Fruit fly (Drosophila melanogaster) whole organism, embryonic: ENCODE measurements around the gene CG11562.
A peak's percentile ranks its signal among the peaks of the same experiment; 100 is the strongest.

Experiments used
- ATbp ChIP-seq: fragments of 200-800 bp; sonication (Bioruptor generic); optimal IDR thresholded peaks from 2 replicates; lab custom pipeline; 2017; ENCODE audit warnings: missing biosample characterization, mild to moderate bottlenecking, missing genetic modification characterization, missing genetic modification reagents
- Antp ChIP-seq: fragments of 200-800 bp; sonication (Bioruptor generic); optimal IDR thresholded peaks from 3 replicates; lab custom pipeline; 2016; ENCODE audit warnings: missing biosample characterization, missing genetic modification characterization
- CG10431 ChIP-seq: fragments of 200-800 bp; sonication (Bioruptor generic); optimal IDR thresholded peaks from 3 replicates; lab custom pipeline; 2018; ENCODE audit warnings: missing biosample characterization, mild to moderate bottlenecking, missing genetic modification characterization
- CG11085 ChIP-seq: fragments of 200-800 bp; sonication (Bioruptor generic); IDR thresholded peaks from 2 replicates; pipeline ENCODE4 v1.3.6; 2022; ENCODE audit warnings: missing biosample characterization, missing genetic modification characterization
- CG12104 ChIP-seq: fragments of 200-800 bp; sonication (Bioruptor generic); optimal IDR thresholded peaks from 3 replicates; lab custom pipeline; 2016; ENCODE audit warnings: missing biosample characterization, missing genetic modification characterization
- CG12219 ChIP-seq: fragments of 200-800 bp; sonication (Bioruptor generic); optimal IDR thresholded peaks from 3 replicates; lab custom pipeline; 2018; ENCODE audit warnings: missing biosample characterization, mild to moderate bottlenecking, missing genetic modification characterization
- CG13624 ChIP-seq: fragments of 200-800 bp; sonication (Bioruptor generic); optimal IDR thresholded peaks from 2 replicates; lab custom pipeline; 2016; ENCODE audit warnings: missing biosample characterization, missing genetic modification characterization
- CG14710 ChIP-seq: fragments of 200-800 bp; sonication (Bioruptor generic); optimal IDR thresholded peaks from 3 replicates; lab custom pipeline; 2019; ENCODE audit warnings: missing biosample characterization, mild to moderate bottlenecking, missing genetic modification characterization, moderate library complexity
- CG16813 ChIP-seq: fragments of 200-800 bp; sonication (Bioruptor generic); IDR thresholded peaks from 3 replicates; pipeline ENCODE4 v1.3.6; 2022; ENCODE audit warnings: missing biosample characterization, missing genetic modification characterization; ENCODE audit not compliant: partially characterized antibody
- CG17359 ChIP-seq: fragments of 200-800 bp; sonication (Bioruptor generic); optimal IDR thresholded peaks from 3 replicates; lab custom pipeline; 2018; ENCODE audit warnings: missing biosample characterization, mild to moderate bottlenecking, missing genetic modification characterization, moderate library complexity
- CG3065 ChIP-seq: fragments of 200-800 bp; sonication (Bioruptor generic); optimal IDR thresholded peaks from 2 replicates; lab custom pipeline; 2016; ENCODE audit warnings: missing biosample characterization, missing genetic modification characterization
- CG34422 ChIP-seq: fragments of 200-800 bp; sonication (Bioruptor generic); IDR thresholded peaks from 3 replicates; pipeline ENCODE4 v1.3.6; 2022; ENCODE audit warnings: missing biosample characterization, missing genetic modification characterization
- CG3847 ChIP-seq: fragments of 200-800 bp; sonication (Bioruptor generic); IDR thresholded peaks from 2 replicates; pipeline ENCODE4 v1.3.6; 2022; ENCODE audit warnings: missing biosample characterization, missing genetic modification characterization
- CG7786 ChIP-seq: fragments of 200-800 bp; sonication (Bioruptor generic); optimal IDR thresholded peaks from 2 replicates; lab custom pipeline; 2016; ENCODE audit warnings: missing biosample characterization, missing genetic modification characterization
- CG8089 ChIP-seq: fragments of 200-800 bp; sonication (Bioruptor generic); optimal IDR thresholded peaks from 3 replicates; lab custom pipeline; 2016; ENCODE audit warnings: missing biosample characterization, missing genetic modification characterization
- CG8924 ChIP-seq: fragments of 200-800 bp; optimal IDR thresholded peaks from 3 replicates; lab custom pipeline; 2019; ENCODE audit warnings: missing biosample characterization, mild to moderate bottlenecking, missing genetic modification characterization, moderate library complexity
- CG9727 ChIP-seq: fragments of 200-800 bp; sonication (Bioruptor generic); optimal IDR thresholded peaks from 3 replicates; lab custom pipeline; 2017; ENCODE audit warnings: missing biosample characterization, mild to moderate bottlenecking, missing genetic modification characterization
- CHES-1-like ChIP-seq: fragments of 200-800 bp; sonication (Bioruptor generic); optimal IDR thresholded peaks from 2 replicates; lab custom pipeline; 2016; ENCODE audit warnings: missing biosample characterization, missing genetic modification characterization
- D ChIP-seq, 2 experiments: fragments of 200-800 bp in 1 of 2; fragments of >200 bp in 1 of 2; sonication (Bioruptor generic) in 1 of 2; optimal IDR thresholded peaks; 2 replicates in 1 of 2; 3 replicates in 1 of 2; lab custom pipeline; 2017; ENCODE audit warnings: mild to moderate bottlenecking in 1 of 2, missing biosample characterization in 1 of 2, missing genetic modification characterization in 1 of 2, missing genetic modification reagents in 1 of 2
- HLH4C ChIP-seq: fragments of 200-800 bp; sonication (Bioruptor generic); IDR thresholded peaks from 3 replicates; pipeline ENCODE4 v1.3.6; 2022; ENCODE audit warnings: missing biosample characterization, missing genetic modification characterization; ENCODE audit not compliant: partially characterized antibody
- MTF-1 ChIP-seq: fragments of 200-800 bp; sonication (Bioruptor generic); optimal IDR thresholded peaks from 2 replicates; lab custom pipeline; 2018; ENCODE audit warnings: missing biosample characterization, mild to moderate bottlenecking, missing genetic modification characterization, borderline replicate concordance
- Nf-YC ChIP-seq: fragments of 200-800 bp; optimal IDR thresholded peaks from 3 replicates; lab custom pipeline; 2019; ENCODE audit warnings: missing biosample characterization, mild to moderate bottlenecking, missing genetic modification characterization, moderate library complexity
- Oaz ChIP-seq: fragments of 200-800 bp; sonication (Bioruptor generic); IDR thresholded peaks from 2 replicates; pipeline ENCODE4 v1.3.6; 2022; ENCODE audit warnings: missing biosample characterization, missing genetic modification characterization
- Ravus ChIP-seq: fragments of 200-800 bp; sonication (Bioruptor generic); IDR thresholded peaks from 2 replicates; pipeline ENCODE4 v1.3.6; 2022; ENCODE audit warnings: missing biosample characterization, missing genetic modification characterization
- Scr ChIP-seq: fragments of 200-800 bp; sonication (Bioruptor generic); IDR thresholded peaks from 2 replicates; pipeline ENCODE4 v1.3.6; 2022; ENCODE audit warnings: missing biosample characterization, missing genetic modification characterization; ENCODE audit not compliant: partially characterized antibody
- Taf1 ChIP-seq: fragments of 200-800 bp; sonication (Bioruptor generic); IDR thresholded peaks from 2 replicates; pipeline ENCODE4 v1.3.6; 2022; ENCODE audit warnings: missing biosample characterization, missing genetic modification characterization
- aop ChIP-seq: fragments of 200-800 bp; sonication (Bioruptor generic); IDR thresholded peaks from 2 replicates; pipeline ENCODE4 v1.3.6; 2022; ENCODE audit warnings: missing biosample characterization, missing genetic modification characterization
- bigmax ChIP-seq: fragments of 200-800 bp; sonication (Bioruptor generic); optimal IDR thresholded peaks from 2 replicates; lab custom pipeline; 2018; ENCODE audit warnings: missing biosample characterization, mild to moderate bottlenecking, missing genetic modification characterization
- cwo ChIP-seq: fragments of 200-800 bp; sonication (Bioruptor generic); optimal IDR thresholded peaks from 3 replicates; lab custom pipeline; 2017; ENCODE audit warnings: missing biosample characterization, missing genetic modification characterization, mild to moderate bottlenecking, moderate library complexity, missing genetic modification reagents
- dan ChIP-seq: fragments of 200-800 bp; sonication (Bioruptor generic); IDR thresholded peaks from 2 replicates; pipeline ENCODE4 v1.3.6; 2022; ENCODE audit warnings: missing biosample characterization, missing genetic modification characterization
- dmrt99B ChIP-seq: fragments of 200-800 bp; sonication (Bioruptor generic); optimal IDR thresholded peaks from 2 replicates; lab custom pipeline; 2018; ENCODE audit warnings: missing biosample characterization, mild to moderate bottlenecking, missing genetic modification characterization, moderate library complexity
- fd64A ChIP-seq: fragments of 200-800 bp; sonication (Bioruptor generic); optimal IDR thresholded peaks from 3 replicates; lab custom pipeline; 2018; ENCODE audit warnings: missing biosample characterization, mild to moderate bottlenecking, missing genetic modification characterization
- fd96Cb ChIP-seq: fragments of 200-800 bp; sonication (Bioruptor generic); optimal IDR thresholded peaks from 2 replicates; lab custom pipeline; 2018; ENCODE audit warnings: missing biosample characterization, mild to moderate bottlenecking, missing genetic modification characterization, moderate library complexity
- gce ChIP-seq: fragments of 200-800 bp; sonication (Bioruptor generic); IDR thresholded peaks from 3 replicates; pipeline ENCODE4 v1.3.6; 2022; ENCODE audit warnings: missing biosample characterization, missing genetic modification characterization
- hth ChIP-seq: fragments of >200 bp; optimal IDR thresholded peaks from 2 replicates; lab custom pipeline; 2017; ENCODE audit warnings: inconsistent platforms
- ken ChIP-seq: fragments of 200-800 bp; sonication (Bioruptor generic); IDR thresholded peaks from 3 replicates; pipeline ENCODE4 v1.3.6; 2022; ENCODE audit warnings: missing biosample characterization, missing genetic modification characterization
- lilli ChIP-seq: fragments of 200-800 bp; sonication (Bioruptor generic); optimal IDR thresholded peaks from 3 replicates; lab custom pipeline; 2016; ENCODE audit warnings: missing biosample characterization, missing genetic modification characterization
- odd ChIP-seq: fragments of 200-800 bp; sonication (Bioruptor generic); optimal IDR thresholded peaks from 2 replicates; lab custom pipeline; 2017; ENCODE audit warnings: missing biosample characterization, mild to moderate bottlenecking, missing genetic modification characterization
- pho ChIP-seq: fragments of 200-800 bp; sonication (Bioruptor generic); optimal IDR thresholded peaks from 2 replicates; lab custom pipeline; 2016; ENCODE audit warnings: missing biosample characterization, missing genetic modification characterization
- prd ChIP-seq, 3 experiments: fragments of >200 bp in 2 of 3; fragments of 200-800 bp in 1 of 3; sonication (Bioruptor generic) in 1 of 3; optimal IDR thresholded peaks in 2 of 3; IDR thresholded peaks in 1 of 3; 2 replicates in 2 of 3; 3 replicates in 1 of 3; pipeline versions ENCODE4 v1.3.6 to Lab custom; 2017 to 2022; ENCODE audit warnings: missing biosample characterization in 1 of 3, missing genetic modification characterization in 1 of 3
- pros ChIP-seq: fragments of 200-800 bp; sonication (Bioruptor generic); optimal IDR thresholded peaks from 3 replicates; lab custom pipeline; 2019; ENCODE audit warnings: missing biosample characterization, mild to moderate bottlenecking, missing genetic modification characterization, moderate library complexity
- pzg ChIP-seq: fragments of 200-800 bp; sonication (Bioruptor generic); optimal IDR thresholded peaks from 3 replicates; lab custom pipeline; 2018; ENCODE audit warnings: missing biosample characterization, mild to moderate bottlenecking, missing genetic modification characterization, moderate library complexity
- ranshi ChIP-seq: fragments of 200-800 bp; sonication (Bioruptor generic); IDR thresholded peaks from 2 replicates; pipeline ENCODE4 v1.3.6; 2022; ENCODE audit warnings: missing biosample characterization, missing genetic modification characterization
- salm ChIP-seq: fragments of 200-800 bp; sonication (Bioruptor generic); optimal IDR thresholded peaks from 2 replicates; lab custom pipeline; 2018; ENCODE audit warnings: missing biosample characterization, mild to moderate bottlenecking, missing genetic modification characterization
- schlank ChIP-seq: fragments of 200-800 bp; sonication (Bioruptor generic); optimal IDR thresholded peaks from 2 replicates; lab custom pipeline; 2018; ENCODE audit warnings: missing biosample characterization, mild to moderate bottlenecking, missing genetic modification characterization
- sisA ChIP-seq: fragments of 200-800 bp; sonication (Bioruptor generic); IDR thresholded peaks from 2 replicates; pipeline ENCODE4 v1.3.6; 2022; ENCODE audit warnings: missing biosample characterization, missing genetic modification characterization
- stc ChIP-seq: fragments of 200-800 bp; sonication (Bioruptor generic); IDR thresholded peaks from 2 replicates; pipeline ENCODE4 v1.3.6; 2022; ENCODE audit warnings: missing biosample characterization, missing genetic modification characterization
- unpg ChIP-seq: fragments of 200-800 bp; sonication (Bioruptor generic); optimal IDR thresholded peaks from 3 replicates; lab custom pipeline; 2018; ENCODE audit warnings: missing biosample characterization, mild to moderate bottlenecking, missing genetic modification characterization, moderate library complexity
- wdn ChIP-seq: fragments of 200-800 bp; sonication (Bioruptor generic); IDR thresholded peaks from 2 replicates; pipeline ENCODE4 v1.3.6; 2022; ENCODE audit warnings: missing biosample characterization, missing genetic modification characterization

CG11562 gene

DNA sequence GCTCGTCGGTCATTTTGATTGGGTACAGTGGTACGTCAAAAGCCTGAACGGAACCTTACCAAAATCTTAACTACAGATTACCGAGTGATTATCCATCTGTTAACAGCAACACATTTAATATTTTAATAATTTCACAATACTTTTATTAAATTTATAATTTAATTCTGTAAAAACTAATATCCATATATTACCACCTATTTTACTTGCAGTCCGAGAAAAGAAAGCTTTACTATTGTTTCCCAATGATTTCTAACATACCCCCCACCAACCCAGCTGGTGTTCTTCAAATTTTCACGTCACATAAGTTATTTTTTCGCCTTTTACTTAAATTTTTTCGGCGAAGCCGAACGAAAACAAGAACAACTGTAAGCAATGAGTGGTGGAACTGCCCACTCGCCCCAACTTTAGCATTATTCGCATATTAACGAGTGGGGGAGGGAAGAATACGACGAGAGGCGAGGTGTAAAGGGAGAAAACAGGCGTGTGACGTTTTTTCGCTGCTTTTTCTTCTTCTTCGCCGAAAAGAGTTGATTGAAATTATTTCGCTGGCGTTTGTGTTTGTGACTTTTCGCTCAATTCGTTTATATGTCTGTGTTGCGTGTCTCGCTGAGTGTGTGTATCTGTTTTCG lies 44.3 kb upstream of the CG11562 start (continued):
- TF ChIP-seq CG16813 (GFP tag; lab: Robert Waterston, UW) = no peak
- TF ChIP-seq salm (tag; lab: Kevin White, UChicago) = no peak
- no peak for TF ChIP-seq prd (optimal IDR thresholded peaks at IDR 0.05; lab: Kevin White, UChicago)
- peak; percentile 43 for TF ChIP-seq prd (GFP tag; IDR thresholded peaks at IDR 0.05; lab: Robert Waterston, UW)
- TF ChIP-seq CG13624 (GFP tag; lab: Kevin White, UChicago) = no peak
- no peak for TF ChIP-seq MTF-1 (GFP tag; lab: Kevin White, UChicago)
- TF ChIP-seq ken = no peak
- no peak for TF ChIP-seq Oaz (GFP tag; lab: Robert Waterston, UW)
- TF ChIP-seq CG14710 (tag; lab: Kevin White, UChicago) = peak; percentile 12
- no peak for TF ChIP-seq hth (lab: Kevin White, UChicago)
- TF ChIP-seq odd = peak; percentile 9
- no peak for TF ChIP-seq aop (GFP tag; lab: Robert Waterston, UW)
- TF ChIP-seq CG9727 (GFP tag; lab: Kevin White, UChicago) = peak; percentile 80
- TF ChIP-seq Antp (GFP tag; lab: Kevin White, UChicago) = no peak
- TF ChIP-seq CG11085 (GFP tag; lab: Robert Waterston, UW) = no peak
- TF ChIP-seq gce (GFP tag; lab: Robert Waterston, UW) = no peak
- no peak for TF ChIP-seq CG8089 (GFP tag; lab: Kevin White, UChicago)
- TF ChIP-seq Taf1 (GFP tag; lab: Robert Waterston, UW) = peak; percentile 36; the same call in 1 of the 2 replicates
- TF ChIP-seq wdn (GFP tag; lab: Robert Waterston, UW) = peak; percentile 43; the same call in 1 of the 2 replicates
- TF ChIP-seq CG12219 (GFP tag; lab: Kevin White, UChicago) = peak; percentile 9
- no peak for TF ChIP-seq stc (GFP tag; lab: Robert Waterston, UW)
- TF ChIP-seq D (optimal IDR thresholded peaks at IDR 0.05; lab: Kevin White, UChicago) = no peak
- TF ChIP-seq D (GFP tag; optimal IDR thresholded peaks at IDR 0.05; lab: Kevin White, UChicago) = no peak
- TF ChIP-seq cwo (GFP tag; lab: Kevin White, UChicago) = peak; percentile 85
- TF ChIP-seq CG34422 (GFP tag; lab: Robert Waterston, UW) = no peak
- TF ChIP-seq CG3065 (GFP tag; lab: Kevin White, UChicago) = no peak
- TF ChIP-seq dmrt99B (tag; lab: Kevin White, UChicago) = peak; percentile 59
- no peak for TF ChIP-seq CHES-1-like (GFP tag; lab: Kevin White, UChicago)
- TF ChIP-seq CG12104 (GFP tag; lab: Kevin White, UChicago) = peak; percentile 0
- no peak for TF ChIP-seq dan
- TF ChIP-seq Nf-YC (tag; lab: Kevin White, UChicago) = peak; percentile 49
- no peak for TF ChIP-seq pzg
- TF ChIP-seq ATbp (GFP tag; lab: Kevin White, UChicago) = peak; percentile 47
- no peak for TF ChIP-seq schlank (tag; lab: Kevin White, UChicago)
- TF ChIP-seq pros (GFP tag; lab: Kevin White, UChicago) = no peak
- TF ChIP-seq CG17359 = peak; percentile 54
- TF ChIP-seq fd96Cb (tag; lab: Kevin White, UChicago) = no peak
- TF ChIP-seq CG10431 (GFP tag; lab: Kevin White, UChicago) = no peak
- peak; percentile 50 for TF ChIP-seq unpg (GFP tag; lab: Kevin White, UChicago)
- TF ChIP-seq lilli (GFP tag; lab: Kevin White, UChicago) = peak; percentile 46
- no peak for TF ChIP-seq HLH4C
- TF ChIP-seq pho (GFP tag; lab: Kevin White, UChicago) = peak; percentile 5
- no peak for TF ChIP-seq fd64A (GFP tag; lab: Kevin White, UChicago)
- peak; percentile 45; the same call in 1 of the 2 replicates for TF ChIP-seq CG3847 (GFP tag; lab: Robert Waterston, UW)
- TF ChIP-seq ranshi (GFP tag; lab: Robert Waterston, UW) = peak; percentile 56; the same call in 1 of the 2 replicates
- TF ChIP-seq bigmax = no peak
- no peak for TF ChIP-seq Scr (GFP tag; lab: Robert Waterston, UW)
- peak; percentile 53 for TF ChIP-seq CG8924 (tag; lab: Kevin White, UChicago)
- peak; percentile 39 for TF ChIP-seq CG7786 (GFP tag; lab: Kevin White, UChicago)
- TF ChIP-seq Ravus (GFP tag; lab: Robert Waterston, UW) = no peak
- TF ChIP-seq sisA (GFP tag; lab: Robert Waterston, UW) = 0 out of 2 replicates have a peak, but pooled peaks have one; percentile 12
